Fruit fly (Drosophila melanogaster): Measurements from ENCODE around the gene Ugt307A1.

Ugt307A1 gene

dm6 chr2L:7043039-7043905 is 24.5 kb upstream of the Ugt307A1 start (continued):
- TF ChIP-seq zf30C (GFP tag; optimal IDR thresholded peaks at IDR 0.05) = no peak
- no peak for TF ChIP-seq vfl (GFP tag; optimal IDR thresholded peaks at IDR 0.05)
- peak; percentile 33 for TF ChIP-seq CG3281 (GFP tag; optimal IDR thresholded peaks at IDR 0.05)
- peak; percentile 42; the same call in 1 of the 2 replicates for TF ChIP-seq CG17328 (GFP tag; IDR thresholded peaks at IDR 0.05)
- TF ChIP-seq CG12659 (GFP tag; optimal IDR thresholded peaks at IDR 0.05) = no peak
- peak; percentile 69 for TF ChIP-seq sqz (GFP tag; optimal IDR thresholded peaks at IDR 0.05)
- no peak for TF ChIP-seq Aef1 (GFP tag; IDR thresholded peaks at IDR 0.05)
- no peak for TF ChIP-seq slp2 (GFP tag; optimal IDR thresholded peaks at IDR 0.05)
- peak; percentile 46 for TF ChIP-seq CG16863 (GFP tag; optimal IDR thresholded peaks at IDR 0.05)
- peak in 1 of 3 experiments; percentile 45 for TF ChIP-seq lola (GFP tag; optimal IDR thresholded peaks at IDR 0.05)
- peak; percentile 47 for TF ChIP-seq CG18262 (tag; optimal IDR thresholded peaks at IDR 0.05)
- no peak for TF ChIP-seq CG6765 (GFP tag; optimal IDR thresholded peaks at IDR 0.05)
- TF ChIP-seq Ets97D (GFP tag; optimal IDR thresholded peaks at IDR 0.05) = no peak
- TF ChIP-seq CG4404 (GFP tag; IDR thresholded peaks at IDR 0.05) = no peak
- no peak for TF ChIP-seq lov (optimal IDR thresholded peaks at IDR 0.05)
- TF ChIP-seq lov (GFP tag; IDR thresholded peaks at IDR 0.05) = peak; percentile 81; the same call in 1 of the 3 replicates
- no peak for TF ChIP-seq Lpt (GFP tag; optimal IDR thresholded peaks at IDR 0.05)
- TF ChIP-seq exex (tag; optimal IDR thresholded peaks at IDR 0.05) = no peak
- no peak for TF ChIP-seq eve (GFP tag; optimal IDR thresholded peaks at IDR 0.05)
- TF ChIP-seq CG10267 (tag; optimal IDR thresholded peaks at IDR 0.05) = no peak
- peak; percentile 54; the same call in 1 of the 2 replicates for TF ChIP-seq ranshi (GFP tag; IDR thresholded peaks at IDR 0.05)
- TF ChIP-seq CG7271 (tag; optimal IDR thresholded peaks at IDR 0.05) = no peak
- TF ChIP-seq Hey (tag; optimal IDR thresholded peaks at IDR 0.05) = peak; percentile 30
- TF ChIP-seq Lim3 (GFP tag; IDR thresholded peaks at IDR 0.05) = no peak
- 0 out of 3 replicates have a peak, but pooled peaks have one; percentile 45 for TF ChIP-seq Optix (GFP tag; IDR thresholded peaks at IDR 0.05)
- peak; percentile 30 for TF ChIP-seq CG1792 (GFP tag; optimal IDR thresholded peaks at IDR 0.05)
- TF ChIP-seq Usf (GFP tag; optimal IDR thresholded peaks at IDR 0.05) = no peak
- TF ChIP-seq CG18764 (GFP tag; optimal IDR thresholded peaks at IDR 0.05) = no peak
- no peak for TF ChIP-seq jumu (GFP tag; optimal IDR thresholded peaks at IDR 0.05)
- peak; percentile 71; the same call in 1 of the 2 replicates for TF ChIP-seq chm (GFP tag; IDR thresholded peaks at IDR 0.05)
- TF ChIP-seq luna (GFP tag; optimal IDR thresholded peaks at IDR 0.05) = no peak
- 0 out of 2 replicates have a peak, but pooled peaks have one; percentile 10 for TF ChIP-seq Drgx (GFP tag; IDR thresholded peaks at IDR 0.05)
- no peak for TF ChIP-seq CG32532 (GFP tag; IDR thresholded peaks at IDR 0.05)
- peak; percentile 54 for TF ChIP-seq CG4282 (GFP tag; optimal IDR thresholded peaks at IDR 0.05)
- peak; percentile 22 for TF ChIP-seq CG13123 (GFP tag; optimal IDR thresholded peaks at IDR 0.05)
- 0 out of 2 replicates have a peak, but pooled peaks have one; percentile 17 for TF ChIP-seq CG31441 (GFP tag; IDR thresholded peaks at IDR 0.05)
- no peak for TF ChIP-seq scrt (GFP tag; optimal IDR thresholded peaks at IDR 0.05)
- TF ChIP-seq CG7357 (GFP tag; IDR thresholded peaks at IDR 0.05) = no peak; the same call in 2 of the 3 replicates
- peak; percentile 33 for TF ChIP-seq CG12236 (GFP tag; optimal IDR thresholded peaks at IDR 0.05)
- TF ChIP-seq CG17568 (GFP tag; optimal IDR thresholded peaks at IDR 0.05) = peak; percentile 6
- TF ChIP-seq da (GFP tag; optimal IDR thresholded peaks at IDR 0.05) = no peak
- no peak for TF ChIP-seq Adf1 (GFP tag; IDR thresholded peaks at IDR 0.05)
- TF ChIP-seq NC2β (GFP tag; optimal IDR thresholded peaks at IDR 0.05) = peak; percentile 33
- TF ChIP-seq Gsc (GFP tag; IDR thresholded peaks at IDR 0.05) = no peak
- no peak for TF ChIP-seq CG4820 (GFP tag; optimal IDR thresholded peaks at IDR 0.05)
- no peak for TF ChIP-seq CG14441 (GFP tag; IDR thresholded peaks at IDR 0.05)
- no peak for TF ChIP-seq Hand (GFP tag; optimal IDR thresholded peaks at IDR 0.05)
- TF ChIP-seq Dfd (GFP tag; optimal IDR thresholded peaks at IDR 0.05) = no peak
- peak in 1 of 2 experiments; percentile 72 for TF ChIP-seq Hr78 (GFP tag; optimal IDR thresholded peaks at IDR 0.05)
- TF ChIP-seq CG7372 (GFP tag; IDR thresholded peaks at IDR 0.05) = no peak
